Worm (Caenorhabditis elegans): ENCODE data around the gene ule-5.

The ule-5 gene

DNA sequence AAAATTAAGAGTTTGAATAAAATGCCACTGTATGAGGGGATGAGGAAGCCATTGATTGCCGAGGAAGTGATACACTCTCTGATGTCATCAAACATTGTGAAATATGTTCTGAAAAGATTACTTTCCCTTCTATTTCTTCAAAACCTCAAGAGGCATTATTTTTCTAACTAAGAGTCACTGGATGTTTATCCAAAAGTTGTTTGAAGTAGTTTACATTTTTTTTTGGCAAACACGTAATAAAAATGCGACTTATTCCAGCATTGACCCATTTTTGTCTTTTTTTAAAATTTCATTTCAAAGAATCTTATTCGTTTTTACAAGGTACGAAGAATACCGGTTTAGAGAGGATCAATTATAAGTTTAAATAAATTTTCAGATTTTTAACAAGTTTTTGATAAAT lies 24.3 kb downstream of the ule-5 start, which contains the start of gene Y62H9A.11 (continued):
- TF ChIP-seq Y56A3A.18 (GFP tag; IDR thresholded peaks at IDR 0.05): no peak

ce11 chrX:11908226-11908625 lies 25.3 kb downstream of the ule-5 start:
- TF ChIP-seq lin-35 (GFP tag; optimal IDR thresholded peaks at IDR 0.05) (no peak), let-607 (tag; optimal IDR thresholded peaks at IDR 0.05) (no peak), F33H1.4 (GFP tag; IDR thresholded peaks at IDR 0.05) (no peak), Y67H2A.10 (GFP tag; conservative IDR thresholded peaks at IDR 0.05) (no peak)

- TF ChIP-seq ets-4 (GFP tag; optimal IDR thresholded peaks at IDR 0.05) (peak; percentile 35), efl-1 (GFP tag; optimal IDR thresholded peaks at IDR 0.05) (no peak), ztf-28 (GFP tag; IDR thresholded peaks at IDR 0.05) (no peak), ztf-22 (GFP tag; optimal IDR thresholded peaks at IDR 0.05) (no peak), attf-5 (GFP tag; optimal IDR thresholded peaks at IDR 0.05) (no peak), nhr-80 (tag; optimal IDR thresholded peaks at IDR 0.05) (peak; percentile 66), attf-6 (GFP tag; IDR thresholded peaks at IDR 0.05) (no peak), F57A8.1 (GFP tag; optimal IDR thresholded peaks at IDR 0.05) (no peak)
Measured at ce11 chrX:11909168-11909567, 26.2 kb downstream of the ule-5 start.

ce11 chrX:11910046-11910445 lies 27.1 kb downstream of the ule-5 start, which contains the start of gene Y62H9A.15:
Gene Y62H9A.15 (minus strand): TSS chrX:11910145.
- no peak for TF ChIP-seq F22D6.2 (tag; optimal IDR thresholded peaks at IDR 0.05)
- TF ChIP-seq nhr-80 (tag; optimal IDR thresholded peaks at IDR 0.05): peak; percentile 15
- TF ChIP-seq lin-40 (tag; optimal IDR thresholded peaks at IDR 0.05): no peak
- no peak for TF ChIP-seq ztf-28 (GFP tag; IDR thresholded peaks at IDR 0.05)
- no peak for TF ChIP-seq sea-2 (GFP tag; IDR thresholded peaks at IDR 0.05)

ce11 chrX:11913824-11914223 lies 30.9 kb downstream of the ule-5 start, which contains the start of gene Y62H9A.12:
Gene Y62H9A.12 (plus strand): TSS chrX:11914124.
- TF ChIP-seq hmg-1.2 (GFP tag; IDR thresholded peaks at IDR 0.05) (no peak), Y53G8AR.9 (GFP tag; conservative IDR thresholded peaks at IDR 0.05) (no peak), ztf-3 (GFP tag; optimal IDR thresholded peaks at IDR 0.05) (no peak), mes-4 (tag; optimal IDR thresholded peaks at IDR 0.05) (no peak), lag-1 (GFP tag; IDR thresholded peaks at IDR 0.05) (no peak), lsy-27 (tag; optimal IDR thresholded peaks at IDR 0.05; ENCODE audit: borderline replicate concordance, insufficient read depth) (no peak), snpc-1.3 (tag; optimal IDR thresholded peaks at IDR 0.05; ENCODE audit: insufficient read depth) (no peak), him-1 (tag; optimal IDR thresholded peaks at IDR 0.05) (no peak), hlh-12 (tag; optimal IDR thresholded peaks at IDR 0.05) (no peak), C06A6.2 (GFP tag; conservative IDR thresholded peaks at IDR 0.05) (no peak), lsl-1 (GFP tag; optimal IDR thresholded peaks at IDR 0.05) (no peak), dpff-1 (tag; optimal IDR thresholded peaks at IDR 0.05) (no peak)

ce11 chrX:11916705-11917104 lies 33.8 kb downstream of the ule-5 start, which contains the start of gene Y62H9A.13:
Gene Y62H9A.13 (plus strand): TSS chrX:11917005.
- TF ChIP-seq madf-10 (tag; optimal IDR thresholded peaks at IDR 0.05) (no peak), hlh-26 (GFP tag; conservative IDR thresholded peaks at IDR 0.05) (no peak), ztf-6 (GFP tag; IDR thresholded peaks at IDR 0.05) (no peak), Y95B8A.8 (GFP tag; IDR thresholded peaks at IDR 0.05) (no peak), sdz-38 (tag; optimal IDR thresholded peaks at IDR 0.05) (no peak), attf-5 (GFP tag; optimal IDR thresholded peaks at IDR 0.05) (no peak), athp-1 (tag; optimal IDR thresholded peaks at IDR 0.05) (no peak), aptf-2 (GFP tag; conservative IDR thresholded peaks at IDR 0.05) (no peak), dox-1 (GFP tag; IDR thresholded peaks at IDR 0.05) (no peak), mel-28 (tag; optimal IDR thresholded peaks at IDR 0.05; ENCODE audit: borderline replicate concordance) (no peak), nfya-1 (tag; optimal IDR thresholded peaks at IDR 0.05; ENCODE audit: borderline replicate concordance, insufficient read depth) (no peak), ztf-28 (GFP tag; IDR thresholded peaks at IDR 0.05) (no peak), aptf-3 (GFP tag; IDR thresholded peaks at IDR 0.05) (no peak), F23B12.7 (tag; optimal IDR thresholded peaks at IDR 0.05; ENCODE audit: insufficient read depth) (no peak), attf-3 (GFP tag; conservative IDR thresholded peaks at IDR 0.05) (no peak)

Measured in whole organism, young adult.